Fruit fly (Drosophila melanogaster): ENCODE results near the gene CG15143.

DNA sequence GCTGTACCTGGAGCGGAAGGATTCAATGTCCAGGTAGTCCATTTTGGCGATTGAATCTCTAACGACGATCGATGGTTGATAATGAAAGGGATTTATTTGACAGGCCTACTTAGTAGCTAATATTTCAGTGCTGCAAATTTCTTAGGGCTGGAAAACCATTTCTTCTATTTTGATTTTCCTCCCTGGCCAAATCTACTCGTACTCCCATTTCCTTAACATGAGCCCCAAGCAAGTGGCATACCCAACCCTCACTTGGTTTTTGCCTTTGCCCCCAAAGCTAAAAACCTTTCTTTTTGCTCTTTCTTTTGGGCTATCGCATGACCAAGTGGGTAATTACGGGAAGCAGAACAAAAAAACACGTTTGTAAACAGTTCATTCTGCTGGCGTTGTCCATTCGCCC, 25.6 kb downstream of the CG15143 start, which contains the start of gene CG15142:
- TF ChIP-seq dsx (GFP tag; optimal IDR thresholded peaks at IDR 0.05; ENCODE audit: poor library complexity, severe bottlenecking): no peak
- no peak for TF ChIP-seq Hr39 (GFP tag; optimal IDR thresholded peaks at IDR 0.05)
- TF ChIP-seq Met (GFP tag; optimal IDR thresholded peaks at IDR 0.05): no peak
- TF ChIP-seq Hr4 (GFP tag; optimal IDR thresholded peaks at IDR 0.05): no peak
- TF ChIP-seq OdsH (GFP tag; optimal IDR thresholded peaks at IDR 0.05): no peak
- no peak for TF ChIP-seq CG6808 (GFP tag; optimal IDR thresholded peaks at IDR 0.05)
- no peak for TF ChIP-seq esn (GFP tag; optimal IDR thresholded peaks at IDR 0.05)
- TF ChIP-seq CG9139 (GFP tag; optimal IDR thresholded peaks at IDR 0.05): no peak
